Fruit fly (Drosophila melanogaster) whole organism, embryonic: ENCODE data around the gene Cyt-c-d.

ENCODE experiments used
- Adf1 ChIP-seq: fragments of 200-800 bp; sonication (Bioruptor generic); IDR thresholded peaks from 2 replicates; pipeline ENCODE4 v1.3.6; 2022; ENCODE audit warnings: missing biosample characterization, missing genetic modification characterization
- Atf3 ChIP-seq: fragments of 200-800 bp; sonication (Bioruptor generic); optimal IDR thresholded peaks from 3 replicates; lab custom pipeline; 2016; ENCODE audit warnings: missing biosample characterization, missing genetic modification characterization
- B-H2 ChIP-seq: fragments of 200-800 bp; sonication (Bioruptor generic); optimal IDR thresholded peaks from 2 replicates; lab custom pipeline; 2018; ENCODE audit warnings: missing biosample characterization, mild to moderate bottlenecking, missing genetic modification characterization
- Bgb ChIP-seq: fragments of 200-800 bp; sonication (Bioruptor generic); IDR thresholded peaks from 2 replicates; pipeline ENCODE4 v1.3.6; 2022; ENCODE audit warnings: missing biosample characterization, missing genetic modification characterization; ENCODE audit not compliant: partially characterized antibody
- CG10274 ChIP-seq: fragments of 200-800 bp; sonication (Bioruptor generic); optimal IDR thresholded peaks from 3 replicates; lab custom pipeline; 2017; ENCODE audit warnings: missing biosample characterization, mild to moderate bottlenecking, missing genetic modification characterization
- CG11085 ChIP-seq: fragments of 200-800 bp; sonication (Bioruptor generic); IDR thresholded peaks from 2 replicates; pipeline ENCODE4 v1.3.6; 2022; ENCODE audit warnings: missing biosample characterization, missing genetic modification characterization
- CG11560 ChIP-seq: fragments of 200-800 bp; sonication (Bioruptor generic); IDR thresholded peaks from 3 replicates; pipeline ENCODE4 v1.3.6; 2022; ENCODE audit warnings: missing biosample characterization, missing genetic modification characterization
- CG11696 ChIP-seq: fragments of 200-800 bp; sonication (Bioruptor generic); IDR thresholded peaks from 2 replicates; pipeline ENCODE4 v1.3.6; 2022; ENCODE audit warnings: missing biosample characterization, missing genetic modification characterization
- CG12155 ChIP-seq: fragments of 200-800 bp; sonication (Bioruptor generic); optimal IDR thresholded peaks from 3 replicates; lab custom pipeline; 2016; ENCODE audit warnings: missing biosample characterization, missing genetic modification characterization
- CG13296 ChIP-seq: fragments of 200-800 bp; sonication (Bioruptor generic); optimal IDR thresholded peaks from 3 replicates; lab custom pipeline; 2018; ENCODE audit warnings: missing biosample characterization, mild to moderate bottlenecking, missing genetic modification characterization
- CG15696 ChIP-seq: fragments of 200-800 bp; sonication (Bioruptor generic); optimal IDR thresholded peaks from 2 replicates; lab custom pipeline; 2019; ENCODE audit warnings: missing biosample characterization, mild to moderate bottlenecking, missing genetic modification characterization, moderate library complexity
- CG16815 ChIP-seq: fragments of 200-800 bp; sonication (Bioruptor generic); optimal IDR thresholded peaks from 3 replicates; lab custom pipeline; 2017; ENCODE audit warnings: missing biosample characterization, mild to moderate bottlenecking, missing genetic modification characterization
- CG17568 ChIP-seq: fragments of 200-800 bp; sonication (Bioruptor generic); optimal IDR thresholded peaks from 2 replicates; lab custom pipeline; 2018; ENCODE audit warnings: missing biosample characterization, mild to moderate bottlenecking, missing genetic modification characterization, moderate library complexity
- CG18764 ChIP-seq: fragments of 200-800 bp; sonication (Bioruptor generic); optimal IDR thresholded peaks from 3 replicates; lab custom pipeline; 2016; ENCODE audit warnings: missing biosample characterization, missing genetic modification characterization
- CG2116 ChIP-seq: fragments of 200-800 bp; sonication (Bioruptor generic); optimal IDR thresholded peaks from 3 replicates; lab custom pipeline; 2018; ENCODE audit warnings: missing biosample characterization, mild to moderate bottlenecking, missing genetic modification characterization
- CG3995 ChIP-seq: fragments of 200-800 bp; sonication (Bioruptor generic); optimal IDR thresholded peaks from 3 replicates; lab custom pipeline; 2016; ENCODE audit warnings: missing biosample characterization, missing genetic modification characterization
- CG43689 ChIP-seq: fragments of 200-800 bp; sonication (Bioruptor generic); IDR thresholded peaks from 2 replicates; pipeline ENCODE4 v1.3.6; 2022; ENCODE audit warnings: missing biosample characterization, missing genetic modification characterization
- CG4404 ChIP-seq: fragments of 200-800 bp; sonication (Bioruptor generic); IDR thresholded peaks from 2 replicates; pipeline ENCODE4 v1.3.6; 2022; ENCODE audit warnings: missing biosample characterization, missing genetic modification characterization
- CG4617 ChIP-seq: fragments of 200-800 bp; sonication (Bioruptor generic); optimal IDR thresholded peaks from 3 replicates; lab custom pipeline; 2016; ENCODE audit warnings: missing biosample characterization, missing genetic modification characterization, borderline replicate concordance
- CG4730 ChIP-seq: fragments of 200-800 bp; sonication (Bioruptor generic); IDR thresholded peaks from 2 replicates; pipeline ENCODE4 v1.3.6; 2022; ENCODE audit warnings: missing biosample characterization, missing genetic modification characterization
- CG8359 ChIP-seq: fragments of 200-800 bp; sonication (Bioruptor generic); optimal IDR thresholded peaks from 2 replicates; lab custom pipeline; 2017; ENCODE audit warnings: missing biosample characterization, mild to moderate bottlenecking, missing genetic modification characterization, borderline replicate concordance
- CG8478 ChIP-seq: fragments of >200 bp; optimal IDR thresholded peaks from 2 replicates; lab custom pipeline; 2018
- D19B ChIP-seq: fragments of 200-800 bp; sonication (Bioruptor generic); optimal IDR thresholded peaks from 2 replicates; lab custom pipeline; 2017; ENCODE audit warnings: missing biosample characterization, mild to moderate bottlenecking, missing genetic modification characterization
- Dbx ChIP-seq: fragments of 200-800 bp; sonication (Bioruptor generic); IDR thresholded peaks from 3 replicates; pipeline ENCODE4 v1.3.6; 2022; ENCODE audit warnings: missing biosample characterization, missing genetic modification characterization
- Drgx ChIP-seq: fragments of 200-800 bp; sonication (Bioruptor generic); IDR thresholded peaks from 2 replicates; pipeline ENCODE4 v1.3.6; 2022; ENCODE audit warnings: missing biosample characterization, missing genetic modification characterization
- Fer2 ChIP-seq: fragments of 200-800 bp; sonication (Bioruptor generic); optimal IDR thresholded peaks from 2 replicates; lab custom pipeline; 2018; ENCODE audit warnings: missing biosample characterization, mild to moderate bottlenecking, missing genetic modification characterization, moderate library complexity
- HHEX ChIP-seq: fragments of 200-800 bp; sonication (Bioruptor generic); optimal IDR thresholded peaks from 3 replicates; lab custom pipeline; 2017; ENCODE audit warnings: missing biosample characterization, mild to moderate bottlenecking, missing genetic modification characterization, missing genetic modification reagents
- HLH3B ChIP-seq: fragments of 200-800 bp; sonication (Bioruptor generic); IDR thresholded peaks from 2 replicates; pipeline ENCODE4 v1.3.6; 2022; ENCODE audit warnings: missing biosample characterization, missing genetic modification characterization
- Hr39 ChIP-seq: fragments of >200 bp; optimal IDR thresholded peaks from 2 replicates; lab custom pipeline; 2017
- Hr78 ChIP-seq, 2 experiments: fragments of 200-800 bp in 1 of 2; fragments of >200 bp in 1 of 2; sonication (Bioruptor generic) in 1 of 2; optimal IDR thresholded peaks; 2 replicates each; lab custom pipeline; 2017 to 2019; ENCODE audit warnings: missing biosample characterization in 2 of 2, missing genetic modification characterization in 2 of 2, mild to moderate bottlenecking in 1 of 2, moderate library complexity in 1 of 2
- Mrtf ChIP-seq: fragments of 200-800 bp; sonication (Bioruptor generic); IDR thresholded peaks from 3 replicates; pipeline ENCODE4 v1.3.6; 2022; ENCODE audit warnings: missing biosample characterization, missing genetic modification characterization
- Rfx ChIP-seq: fragments of 200-800 bp; sonication (Bioruptor generic); IDR thresholded peaks from 2 replicates; pipeline ENCODE4 v1.3.6; 2022; ENCODE audit warnings: missing biosample characterization, missing genetic modification characterization
- Sox100B ChIP-seq: fragments of 200-800 bp; sonication (Bioruptor generic); optimal IDR thresholded peaks from 3 replicates; lab custom pipeline; 2018; ENCODE audit warnings: missing biosample characterization, mild to moderate bottlenecking, missing genetic modification characterization
- dan ChIP-seq: fragments of 200-800 bp; sonication (Bioruptor generic); IDR thresholded peaks from 2 replicates; pipeline ENCODE4 v1.3.6; 2022; ENCODE audit warnings: missing biosample characterization, missing genetic modification characterization
- dmrt99B ChIP-seq: fragments of 200-800 bp; sonication (Bioruptor generic); optimal IDR thresholded peaks from 2 replicates; lab custom pipeline; 2018; ENCODE audit warnings: missing biosample characterization, mild to moderate bottlenecking, missing genetic modification characterization, moderate library complexity
- emc ChIP-seq: fragments of 200-800 bp; sonication (Bioruptor generic); optimal IDR thresholded peaks from 2 replicates; lab custom pipeline; 2016; ENCODE audit warnings: missing biosample characterization, missing genetic modification characterization
- ems ChIP-seq: fragments of 200-800 bp; sonication (Bioruptor generic); optimal IDR thresholded peaks from 3 replicates; lab custom pipeline; 2016; ENCODE audit warnings: missing biosample characterization, missing genetic modification characterization
- esg ChIP-seq: fragments of 200-800 bp; sonication (Bioruptor generic); conservative IDR thresholded peaks from 2 replicates; pipeline ENCODE4 v1.3.6; 2022; ENCODE audit warnings: missing biosample characterization, missing genetic modification characterization
- fd64A ChIP-seq: fragments of 200-800 bp; sonication (Bioruptor generic); optimal IDR thresholded peaks from 3 replicates; lab custom pipeline; 2018; ENCODE audit warnings: missing biosample characterization, mild to moderate bottlenecking, missing genetic modification characterization
- grn ChIP-seq: fragments of 200-800 bp; sonication (Bioruptor generic); optimal IDR thresholded peaks from 3 replicates; lab custom pipeline; 2017; ENCODE audit warnings: missing biosample characterization, missing genetic modification characterization
- jigr1 ChIP-seq: fragments of 200-800 bp; sonication (Bioruptor generic); IDR thresholded peaks from 3 replicates; pipeline ENCODE4 v1.3.6; 2022; ENCODE audit warnings: missing biosample characterization, missing genetic modification characterization
- jing ChIP-seq: fragments of 200-800 bp; sonication (Bioruptor generic); optimal IDR thresholded peaks from 2 replicates; lab custom pipeline; 2018; ENCODE audit warnings: missing biosample characterization, mild to moderate bottlenecking, missing genetic modification characterization
- oc ChIP-seq: fragments of 200-800 bp; sonication (Bioruptor generic); optimal IDR thresholded peaks from 2 replicates; lab custom pipeline; 2018; ENCODE audit warnings: missing biosample characterization, mild to moderate bottlenecking, missing genetic modification characterization, moderate library complexity
- otp ChIP-seq: fragments of 200-800 bp; sonication (Bioruptor generic); IDR thresholded peaks from 3 replicates; pipeline ENCODE4, ENCODE4 v1.3.6; 2022; ENCODE audit warnings: missing biosample characterization, missing genetic modification characterization
- ranshi ChIP-seq: fragments of 200-800 bp; sonication (Bioruptor generic); IDR thresholded peaks from 2 replicates; pipeline ENCODE4 v1.3.6; 2022; ENCODE audit warnings: missing biosample characterization, missing genetic modification characterization
- rib ChIP-seq: fragments of 200-800 bp; sonication (Bioruptor generic); IDR thresholded peaks from 2 replicates; pipeline ENCODE4 v1.3.6; 2022; ENCODE audit warnings: missing biosample characterization, missing genetic modification characterization
- sc ChIP-seq, 3 experiments: fragments of >200 bp in 2 of 3; fragments of 200-800 bp in 1 of 3; sonication (Bioruptor generic) in 1 of 3; optimal IDR thresholded peaks; 2 replicates in 2 of 3; 3 replicates in 1 of 3; lab custom pipeline; 2017; ENCODE audit warnings: mild to moderate bottlenecking in 1 of 3, missing biosample characterization in 1 of 3, missing genetic modification characterization in 1 of 3, missing genetic modification reagents in 1 of 3
- sim ChIP-seq: fragments of 200-800 bp; sonication (Bioruptor generic); IDR thresholded peaks from 2 replicates; pipeline ENCODE4 v1.3.6; 2022; ENCODE audit warnings: missing biosample characterization, missing genetic modification characterization
- so ChIP-seq: fragments of 200-800 bp; sonication (Bioruptor generic); IDR thresholded peaks from 3 replicates; pipeline ENCODE4 v1.3.6; 2022; ENCODE audit warnings: missing biosample characterization, missing genetic modification characterization
- sob ChIP-seq: fragments of 200-800 bp; sonication (Bioruptor generic); IDR thresholded peaks from 2 replicates; pipeline ENCODE4 v1.3.6; 2022; ENCODE audit warnings: missing biosample characterization, missing genetic modification characterization

The Cyt-c-d gene

DNA sequence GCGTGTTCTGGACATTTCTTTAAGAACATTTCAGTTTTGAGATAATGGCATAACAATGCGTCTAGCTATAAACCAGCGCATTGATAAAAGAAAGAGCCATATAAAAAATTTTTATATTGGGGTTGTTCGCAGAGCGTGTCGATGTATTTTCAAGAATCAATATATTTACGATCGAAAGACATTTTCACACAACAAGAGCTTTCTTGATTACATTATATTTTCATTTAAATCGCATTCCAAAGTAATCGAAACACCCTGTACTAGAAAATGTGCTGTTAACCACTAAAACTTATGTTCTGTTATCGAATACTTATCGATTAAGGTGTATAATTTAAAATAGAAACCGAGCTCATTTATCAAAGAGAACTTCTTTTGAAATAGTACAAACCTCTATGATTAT, 11.9 kb upstream of the Cyt-c-d start (continued):
- TF ChIP-seq Adf1: no peak
- TF ChIP-seq Atf3 (GFP tag; lab: Kevin White, UChicago): no peak
- TF ChIP-seq CG11085: no peak
- TF ChIP-seq sc (optimal IDR thresholded peaks at IDR 0.05; lab: Kevin White, UChicago): no peak
- TF ChIP-seq sc (GFP tag; optimal IDR thresholded peaks at IDR 0.05; lab: Kevin White, UChicago): no peak
- no peak for TF ChIP-seq CG18764 (GFP tag; lab: Kevin White, UChicago)
- TF ChIP-seq Hr78 (GFP tag; optimal IDR thresholded peaks at IDR 0.05; lab: Kevin White, UChicago): no peak
- TF ChIP-seq CG13296: no peak
- no peak for TF ChIP-seq sim (GFP tag; lab: Robert Waterston, UW)
- peak; percentile 21; the same call in 1 of the 2 replicates for TF ChIP-seq esg (GFP tag; lab: Robert Waterston, UW)
- TF ChIP-seq CG10274 (GFP tag; lab: Kevin White, UChicago): no peak
- TF ChIP-seq Dbx (GFP tag; lab: Robert Waterston, UW): peak; percentile 49; the same call in 1 of the 3 replicates
- no peak for TF ChIP-seq CG4404 (GFP tag; lab: Robert Waterston, UW)
- TF ChIP-seq fd64A: no peak
- no peak for TF ChIP-seq Hr39 (lab: Kevin White, UChicago)
- TF ChIP-seq CG4617 (GFP tag; lab: Kevin White, UChicago): no peak
- TF ChIP-seq CG2116 (GFP tag; lab: Kevin White, UChicago): no peak
- TF ChIP-seq CG16815 (GFP tag; lab: Kevin White, UChicago): no peak
- peak; percentile 34 for TF ChIP-seq ems
- no peak for TF ChIP-seq jing (GFP tag; lab: Kevin White, UChicago)
- peak; percentile 31 for TF ChIP-seq B-H2 (GFP tag; lab: Kevin White, UChicago)
- TF ChIP-seq CG11560 (tag; lab: Robert Waterston, UW): peak; percentile 94
- no peak for TF ChIP-seq Rfx (GFP tag; lab: Robert Waterston, UW)
- TF ChIP-seq CG8478 (lab: Kevin White, UChicago): no peak

- no peak for TF ChIP-seq D19B (GFP tag; lab: Kevin White, UChicago)
- TF ChIP-seq Mrtf (GFP tag; lab: Robert Waterston, UW): no peak
- no peak for TF ChIP-seq CG43689 (GFP tag; lab: Robert Waterston, UW)
- no peak for TF ChIP-seq so (GFP tag; lab: Robert Waterston, UW)
- TF ChIP-seq dmrt99B: peak; percentile 0
- TF ChIP-seq Rfx (GFP tag; lab: Robert Waterston, UW): peak; percentile 59; the same call in 1 of the 2 replicates
- TF ChIP-seq CG15696 (tag; lab: Kevin White, UChicago): no peak
- no peak for TF ChIP-seq CG4730
- peak; percentile 54 for TF ChIP-seq grn
- TF ChIP-seq otp: no peak
- 0 out of 2 replicates have a peak, but pooled peaks have one; percentile 27 for TF ChIP-seq ranshi (GFP tag; lab: Robert Waterston, UW)
- no peak for TF ChIP-seq sob (GFP tag; lab: Robert Waterston, UW)
- TF ChIP-seq CG12155: no peak
- no peak for TF ChIP-seq Sox100B
- no peak for TF ChIP-seq HHEX (GFP tag; lab: Kevin White, UChicago)
- TF ChIP-seq jigr1 (GFP tag; lab: Robert Waterston, UW): no peak
- no peak for TF ChIP-seq CG3995 (GFP tag; lab: Kevin White, UChicago)
- TF ChIP-seq emc: no peak
- no peak for TF ChIP-seq dan (GFP tag; lab: Robert Waterston, UW)
- TF ChIP-seq CG17568 (GFP tag; lab: Kevin White, UChicago): no peak
- TF ChIP-seq Drgx (GFP tag; lab: Robert Waterston, UW): no peak
- TF ChIP-seq Fer2 (tag; lab: Kevin White, UChicago): no peak
- TF ChIP-seq rib (GFP tag; lab: Robert Waterston, UW): no peak
- peak; percentile 75 for TF ChIP-seq oc
- TF ChIP-seq Bgb: no peak
- TF ChIP-seq CG8359 (GFP tag; lab: Kevin White, UChicago): no peak
- no peak for TF ChIP-seq CG11696 (GFP tag; lab: Robert Waterston, UW)
- TF ChIP-seq HLH3B (GFP tag; lab: Robert Waterston, UW): no peak
These were observed 8.6 kb upstream of the Cyt-c-d start for dm6 chr2L:16706882-16707775.
